Fruit fly (Drosophila melanogaster): ENCODE results near the gene Remo.

Remo gene

dm6 chrX:13334434-13335146, 46.7 kb downstream of the Remo start (continued):
- TF ChIP-seq CG34376 (GFP tag; optimal IDR thresholded peaks at IDR 0.05) (peak; percentile 93), PHDP (tag; optimal IDR thresholded peaks at IDR 0.05) (peak; percentile 3), pzg (GFP tag; optimal IDR thresholded peaks at IDR 0.05) (peak; percentile 81), CG2202 (tag; optimal IDR thresholded peaks at IDR 0.05) (peak; percentile 15)

dm6 chrX:13337454-13337853, 49.6 kb downstream of the Remo start, which contains the start of gene RpS15Aa:
RpS15Aa (minus strand) TSS chrX:13337705.
- peak; percentile 39; the same call in 1 of the 2 replicates for TF ChIP-seq crol (GFP tag; IDR thresholded peaks at IDR 0.05)
- peak in 1 of 2 experiments; percentile 64 for TF ChIP-seq bsh (GFP tag; optimal IDR thresholded peaks at IDR 0.05)
- peak; percentile 74 for TF ChIP-seq Hsf (GFP tag; optimal IDR thresholded peaks at IDR 0.05)
- peak; percentile 40 for TF ChIP-seq unc-4 (GFP tag; IDR thresholded peaks at IDR 0.05; ENCODE audit: partially characterized antibody)
- TF ChIP-seq CG12104 (GFP tag; optimal IDR thresholded peaks at IDR 0.05) = peak; percentile 42
- TF ChIP-seq CG9817 (tag; optimal IDR thresholded peaks at IDR 0.05) = peak; percentile 81
- peak; percentile 48; the same call in 1 of the 2 replicates for TF ChIP-seq CG10959 (GFP tag; IDR thresholded peaks at IDR 0.05)
- peak; percentile 38 for TF ChIP-seq Nf-YC (tag; optimal IDR thresholded peaks at IDR 0.05)
- TF ChIP-seq trem (tag; optimal IDR thresholded peaks at IDR 0.05) = peak; percentile 55
- TF ChIP-seq vvl (GFP tag; IDR thresholded peaks at IDR 0.05) = peak; percentile 91
- TF ChIP-seq chm (GFP tag; IDR thresholded peaks at IDR 0.05) = peak; percentile 91
- peak; percentile 66 for TF ChIP-seq Nf-YA (GFP tag; IDR thresholded peaks at IDR 0.05)
- peak; percentile 28 for TF ChIP-seq pnt (GFP tag; optimal IDR thresholded peaks at IDR 0.05)
- peak; percentile 40 for TF ChIP-seq CG12744 (GFP tag; optimal IDR thresholded peaks at IDR 0.05)
- TF ChIP-seq yki (optimal IDR thresholded peaks at IDR 0.05) = peak; percentile 1
- TF ChIP-seq crc (GFP tag; optimal IDR thresholded peaks at IDR 0.05) = peak; percentile 56
- TF ChIP-seq D19A (tag; optimal IDR thresholded peaks at IDR 0.05) = peak; percentile 16
- no peak for TF ChIP-seq ftz-f1 (GFP tag; optimal IDR thresholded peaks at IDR 0.05)
- peak; percentile 84 for TF ChIP-seq Hmr (GFP tag; optimal IDR thresholded peaks at IDR 0.05)
- TF ChIP-seq CG8765 (GFP tag; IDR thresholded peaks at IDR 0.05) = peak; percentile 56; the same call in 1 of the 2 replicates
- peak; percentile 56 for TF ChIP-seq CG15269 (tag; optimal IDR thresholded peaks at IDR 0.05)
- peak; percentile 66 for TF ChIP-seq Dad (GFP tag; optimal IDR thresholded peaks at IDR 0.05)
- TF ChIP-seq Dbx (GFP tag; IDR thresholded peaks at IDR 0.05) = peak; percentile 89
- TF ChIP-seq ro (GFP tag; IDR thresholded peaks at IDR 0.05) = 0 out of 2 replicates have a peak, but pooled peaks have one; percentile 17
- TF ChIP-seq Chrac-16 (GFP tag; optimal IDR thresholded peaks at IDR 0.05) = no peak
- TF ChIP-seq GATAe (GFP tag; conservative IDR thresholded peaks at IDR 0.05) = 0 out of 2 replicates have a peak, but pooled peaks have one; percentile 34
- TF ChIP-seq CG4730 (GFP tag; IDR thresholded peaks at IDR 0.05) = peak; percentile 53
- peak; percentile 65 for TF ChIP-seq shn (GFP tag; optimal IDR thresholded peaks at IDR 0.05)
- peak; percentile 51; the same call in 1 of the 3 replicates for TF ChIP-seq hb (GFP tag; IDR thresholded peaks at IDR 0.05; ENCODE audit: partially characterized antibody)
- TF ChIP-seq schlank (tag; optimal IDR thresholded peaks at IDR 0.05) = peak; percentile 74
- peak; percentile 78; the same call in 2 of the 3 replicates for TF ChIP-seq CG34422 (GFP tag; IDR thresholded peaks at IDR 0.05)
- peak; percentile 26; the same call in 1 of the 2 replicates for TF ChIP-seq CG31441 (GFP tag; IDR thresholded peaks at IDR 0.05)
- TF ChIP-seq CG5953 (GFP tag; IDR thresholded peaks at IDR 0.05) = peak; percentile 55
- peak; percentile 63 for TF ChIP-seq gcm (GFP tag; optimal IDR thresholded peaks at IDR 0.05)
- peak; percentile 98 for TF ChIP-seq Med (GFP tag)
- peak; percentile 32; the same call in 1 of the 2 replicates for TF ChIP-seq nerfin-2 (GFP tag; IDR thresholded peaks at IDR 0.05; ENCODE audit: partially characterized antibody)
- peak; percentile 57; the same call in 1 of the 2 replicates for TF ChIP-seq wdn (GFP tag; IDR thresholded peaks at IDR 0.05)
- peak; percentile 85 for TF ChIP-seq CHES-1-like (GFP tag; optimal IDR thresholded peaks at IDR 0.05)
- no peak for TF ChIP-seq CG7556 (GFP tag; optimal IDR thresholded peaks at IDR 0.05)
- peak; percentile 47 for TF ChIP-seq CG4820 (GFP tag; optimal IDR thresholded peaks at IDR 0.05)
- TF ChIP-seq CG12659 (GFP tag; optimal IDR thresholded peaks at IDR 0.05) = peak; percentile 77
- TF ChIP-seq zfh1 (GFP tag; IDR thresholded peaks at IDR 0.05) = peak; percentile 88
- peak; percentile 50 for TF ChIP-seq CG16815 (GFP tag; optimal IDR thresholded peaks at IDR 0.05)
- no peak for TF ChIP-seq Doc2 (GFP tag; IDR thresholded peaks at IDR 0.05)
